Fruit fly (Drosophila melanogaster) whole organism, embryonic: ENCODE results near the gene Pex2.

Source experiments
- ATbp ChIP-seq: fragments of 200-800 bp; sonication (Bioruptor generic); optimal IDR thresholded peaks from 2 replicates; lab custom pipeline; 2017; ENCODE audit warnings: missing biosample characterization, mild to moderate bottlenecking, missing genetic modification characterization, missing genetic modification reagents
- Asciz ChIP-seq: fragments of 200-800 bp; sonication (Bioruptor generic); optimal IDR thresholded peaks from 2 replicates; lab custom pipeline; 2017; ENCODE audit warnings: missing biosample characterization, mild to moderate bottlenecking, missing genetic modification characterization, missing genetic modification reagents
- Atf3 ChIP-seq: fragments of 200-800 bp; sonication (Bioruptor generic); optimal IDR thresholded peaks from 3 replicates; lab custom pipeline; 2016; ENCODE audit warnings: missing biosample characterization, missing genetic modification characterization
- CG10209 ChIP-seq: fragments of 200-800 bp; sonication (Bioruptor generic); optimal IDR thresholded peaks from 3 replicates; lab custom pipeline; 2017; ENCODE audit warnings: missing biosample characterization, mild to moderate bottlenecking, missing genetic modification characterization, missing genetic modification reagents
- CG10431 ChIP-seq: fragments of 200-800 bp; sonication (Bioruptor generic); optimal IDR thresholded peaks from 3 replicates; lab custom pipeline; 2018; ENCODE audit warnings: missing biosample characterization, mild to moderate bottlenecking, missing genetic modification characterization
- CG13424 ChIP-seq: fragments of 200-800 bp; sonication (Bioruptor generic); optimal IDR thresholded peaks from 2 replicates; lab custom pipeline; 2019; ENCODE audit warnings: missing biosample characterization, mild to moderate bottlenecking, missing genetic modification characterization, moderate library complexity
- CG14710 ChIP-seq: fragments of 200-800 bp; sonication (Bioruptor generic); optimal IDR thresholded peaks from 3 replicates; lab custom pipeline; 2019; ENCODE audit warnings: missing biosample characterization, mild to moderate bottlenecking, missing genetic modification characterization, moderate library complexity
- CG15601 ChIP-seq: fragments of 200-800 bp; sonication (Bioruptor generic); optimal IDR thresholded peaks from 3 replicates; lab custom pipeline; 2019; ENCODE audit warnings: missing biosample characterization, mild to moderate bottlenecking, missing genetic modification characterization, moderate library complexity
- CG1603 ChIP-seq: fragments of 200-800 bp; sonication (Bioruptor generic); optimal IDR thresholded peaks from 2 replicates; lab custom pipeline; 2019; ENCODE audit warnings: missing biosample characterization, mild to moderate bottlenecking, missing genetic modification characterization, moderate library complexity
- CG17359 ChIP-seq: fragments of 200-800 bp; sonication (Bioruptor generic); optimal IDR thresholded peaks from 3 replicates; lab custom pipeline; 2018; ENCODE audit warnings: missing biosample characterization, mild to moderate bottlenecking, missing genetic modification characterization, moderate library complexity
- CG18262 ChIP-seq: fragments of 200-800 bp; optimal IDR thresholded peaks from 3 replicates; lab custom pipeline; 2019; ENCODE audit warnings: missing biosample characterization, mild to moderate bottlenecking, missing genetic modification characterization, moderate library complexity
- CG18599 ChIP-seq: fragments of 200-800 bp; sonication (Bioruptor generic); optimal IDR thresholded peaks from 3 replicates; lab custom pipeline; 2017; ENCODE audit warnings: missing biosample characterization, missing genetic modification characterization, mild to moderate bottlenecking, moderate library complexity, missing genetic modification reagents
- CG2202 ChIP-seq: fragments of 200-800 bp; sonication (Bioruptor generic); optimal IDR thresholded peaks from 2 replicates; lab custom pipeline; 2018; ENCODE audit warnings: missing biosample characterization, mild to moderate bottlenecking, missing genetic modification characterization
- CG2875 ChIP-seq: fragments of 200-800 bp; sonication (Bioruptor generic); optimal IDR thresholded peaks from 2 replicates; lab custom pipeline; 2017; ENCODE audit warnings: missing biosample characterization, mild to moderate bottlenecking, missing genetic modification characterization, missing genetic modification reagents
- CG32772 ChIP-seq: fragments of 200-800 bp; sonication (Bioruptor generic); IDR thresholded peaks from 2 replicates; pipeline ENCODE4 v1.3.6; 2022; ENCODE audit warnings: missing biosample characterization, missing genetic modification characterization
- CG3281 ChIP-seq: fragments of 200-800 bp; sonication (Bioruptor generic); optimal IDR thresholded peaks from 3 replicates; lab custom pipeline; 2017; ENCODE audit warnings: missing biosample characterization, mild to moderate bottlenecking, missing genetic modification characterization
- CG3407 ChIP-seq: fragments of 200-800 bp; sonication (Bioruptor generic); optimal IDR thresholded peaks from 2 replicates; lab custom pipeline; 2018; ENCODE audit warnings: missing biosample characterization, mild to moderate bottlenecking, missing genetic modification characterization
- CG34224 ChIP-seq: fragments of 200-800 bp; sonication (Bioruptor generic); IDR thresholded peaks from 3 replicates; pipeline ENCODE4 v1.3.6; 2022; ENCODE audit warnings: missing biosample characterization, missing genetic modification characterization; ENCODE audit not compliant: partially characterized antibody
- CG3995 ChIP-seq: fragments of 200-800 bp; sonication (Bioruptor generic); optimal IDR thresholded peaks from 3 replicates; lab custom pipeline; 2016; ENCODE audit warnings: missing biosample characterization, missing genetic modification characterization
- CG4424 ChIP-seq: fragments of 200-800 bp; sonication (Bioruptor generic); optimal IDR thresholded peaks from 3 replicates; lab custom pipeline; 2016; ENCODE audit warnings: missing biosample characterization, missing genetic modification characterization
- CG7372 ChIP-seq: fragments of 200-800 bp; sonication (Bioruptor generic); IDR thresholded peaks from 2 replicates; pipeline ENCODE4 v1.3.6; 2022; ENCODE audit warnings: missing biosample characterization, missing genetic modification characterization
- CG8388 ChIP-seq: fragments of 200-800 bp; sonication (Bioruptor generic); optimal IDR thresholded peaks from 2 replicates; lab custom pipeline; 2019; ENCODE audit warnings: missing biosample characterization, mild to moderate bottlenecking, missing genetic modification characterization, moderate library complexity
- CG8478 ChIP-seq: fragments of >200 bp; optimal IDR thresholded peaks from 2 replicates; lab custom pipeline; 2018
- CG9932 ChIP-seq: fragments of 200-800 bp; sonication (Bioruptor generic); IDR thresholded peaks from 2 replicates; pipeline ENCODE4 v1.3.6; 2022; ENCODE audit warnings: missing biosample characterization, missing genetic modification characterization
- D19A ChIP-seq: fragments of 200-800 bp; optimal IDR thresholded peaks from 3 replicates; lab custom pipeline; 2019; ENCODE audit warnings: missing biosample characterization, mild to moderate bottlenecking, missing genetic modification characterization, moderate library complexity
- Elba2 ChIP-seq: fragments of 200-800 bp; sonication (Bioruptor generic); optimal IDR thresholded peaks from 3 replicates; lab custom pipeline; 2016; ENCODE audit warnings: missing biosample characterization, missing genetic modification characterization
- HLHmδ ChIP-seq: fragments of 200-800 bp; sonication (Bioruptor generic); optimal IDR thresholded peaks from 2 replicates; lab custom pipeline; 2018; ENCODE audit warnings: missing biosample characterization, mild to moderate bottlenecking, missing genetic modification characterization, moderate library complexity
- Lhr ChIP-seq: fragments of 200-800 bp; sonication (Bioruptor generic); optimal IDR thresholded peaks from 3 replicates; lab custom pipeline; 2017; ENCODE audit warnings: mild to moderate bottlenecking, missing biosample characterization, missing genetic modification reagents, missing genetic modification characterization
- Rfx ChIP-seq: fragments of 200-800 bp; sonication (Bioruptor generic); IDR thresholded peaks from 2 replicates; pipeline ENCODE4 v1.3.6; 2022; ENCODE audit warnings: missing biosample characterization, missing genetic modification characterization
- Rx ChIP-seq: fragments of 200-800 bp; sonication (Bioruptor generic); IDR thresholded peaks from 2 replicates; pipeline ENCODE4 v1.3.6; 2022; ENCODE audit warnings: missing biosample characterization, missing genetic modification characterization
- Scr ChIP-seq: fragments of 200-800 bp; sonication (Bioruptor generic); IDR thresholded peaks from 2 replicates; pipeline ENCODE4 v1.3.6; 2022; ENCODE audit warnings: missing biosample characterization, missing genetic modification characterization; ENCODE audit not compliant: partially characterized antibody
- Spps ChIP-seq: fragments of 200-800 bp; sonication (Bioruptor generic); optimal IDR thresholded peaks from 2 replicates; lab custom pipeline; 2018; ENCODE audit warnings: missing biosample characterization, mild to moderate bottlenecking, missing genetic modification characterization
- aop ChIP-seq: fragments of 200-800 bp; sonication (Bioruptor generic); IDR thresholded peaks from 2 replicates; pipeline ENCODE4 v1.3.6; 2022; ENCODE audit warnings: missing biosample characterization, missing genetic modification characterization
- az2 ChIP-seq: fragments of 200-800 bp; sonication (Bioruptor generic); optimal IDR thresholded peaks from 3 replicates; lab custom pipeline; 2016; ENCODE audit warnings: missing biosample characterization, missing genetic modification characterization
- bsh ChIP-seq, 2 experiments: fragments of 200-800 bp; sonication (Bioruptor generic); optimal IDR thresholded peaks; 2 replicates each; lab custom pipeline; 2017 to 2018; ENCODE audit warnings: mild to moderate bottlenecking in 2 of 2, missing biosample characterization in 2 of 2, missing genetic modification characterization in 2 of 2, moderate library complexity in 1 of 2
- dmrt11E ChIP-seq: fragments of 200-800 bp; sonication (Bioruptor generic); optimal IDR thresholded peaks from 3 replicates; lab custom pipeline; 2018; ENCODE audit warnings: missing biosample characterization, mild to moderate bottlenecking, missing genetic modification characterization, moderate library complexity
- ewg ChIP-seq: fragments of 200-800 bp; sonication (Bioruptor generic); optimal IDR thresholded peaks from 3 replicates; lab custom pipeline; 2017; ENCODE audit warnings: mild to moderate bottlenecking, missing biosample characterization, missing genetic modification reagents, missing genetic modification characterization
- fd64A ChIP-seq: fragments of 200-800 bp; sonication (Bioruptor generic); optimal IDR thresholded peaks from 3 replicates; lab custom pipeline; 2018; ENCODE audit warnings: missing biosample characterization, mild to moderate bottlenecking, missing genetic modification characterization
- ftz-f1 ChIP-seq: fragments of 200-800 bp; sonication (Bioruptor generic); optimal IDR thresholded peaks from 2 replicates; lab custom pipeline; 2016; ENCODE audit warnings: missing biosample characterization, missing genetic modification characterization
- gsb-n ChIP-seq: fragments of 200-800 bp; sonication (Bioruptor generic); optimal IDR thresholded peaks from 3 replicates; lab custom pipeline; 2018; ENCODE audit warnings: missing biosample characterization, mild to moderate bottlenecking, missing genetic modification characterization
- kni ChIP-seq: fragments of 200-800 bp; sonication (Bioruptor generic); optimal IDR thresholded peaks from 3 replicates; lab custom pipeline; 2017; ENCODE audit warnings: mild to moderate bottlenecking, missing biosample characterization, missing genetic modification reagents, missing genetic modification characterization
- lola ChIP-seq, 3 experiments: fragments of >200 bp in 2 of 3; fragments of 200-800 bp in 1 of 3; sonication (Bioruptor generic) in 1 of 3; optimal IDR thresholded peaks; 2 replicates each; lab custom pipeline; 2017 to 2019; ENCODE audit warnings: missing biosample characterization in 3 of 3, missing genetic modification characterization in 3 of 3, mild to moderate bottlenecking in 1 of 3, moderate library complexity in 1 of 3
- peb ChIP-seq: fragments of 200-800 bp; sonication (Bioruptor generic); IDR thresholded peaks from 2 replicates; pipeline ENCODE4 v1.3.6; 2022; ENCODE audit warnings: missing biosample characterization, missing genetic modification characterization
- prd ChIP-seq, 3 experiments: fragments of >200 bp in 2 of 3; fragments of 200-800 bp in 1 of 3; sonication (Bioruptor generic) in 1 of 3; optimal IDR thresholded peaks in 2 of 3; IDR thresholded peaks in 1 of 3; 2 replicates in 2 of 3; 3 replicates in 1 of 3; pipeline versions ENCODE4 v1.3.6 to Lab custom; 2017 to 2022; ENCODE audit warnings: missing biosample characterization in 1 of 3, missing genetic modification characterization in 1 of 3
- sd ChIP-seq: fragments of 200-800 bp; sonication (Bioruptor generic); optimal IDR thresholded peaks from 3 replicates; lab custom pipeline; 2018; ENCODE audit warnings: missing biosample characterization, mild to moderate bottlenecking, missing genetic modification characterization, moderate library complexity
- slbo ChIP-seq: fragments of 200-800 bp; sonication (Bioruptor generic); IDR thresholded peaks from 2 replicates; pipeline ENCODE4 v1.3.6; 2022; ENCODE audit warnings: missing biosample characterization, missing genetic modification characterization
- unpg ChIP-seq: fragments of 200-800 bp; sonication (Bioruptor generic); optimal IDR thresholded peaks from 3 replicates; lab custom pipeline; 2018; ENCODE audit warnings: missing biosample characterization, mild to moderate bottlenecking, missing genetic modification characterization, moderate library complexity
- vnd ChIP-seq: fragments of 200-800 bp; sonication (Bioruptor generic); IDR thresholded peaks from 3 replicates; pipeline ENCODE4 v1.3.6; 2022; ENCODE audit warnings: missing biosample characterization, missing genetic modification characterization; ENCODE audit not compliant: partially characterized antibody
- zfh1 ChIP-seq: fragments of 200-800 bp; sonication (Bioruptor generic); IDR thresholded peaks from 3 replicates; pipeline ENCODE4 v1.3.6; 2022; ENCODE audit warnings: missing biosample characterization, missing genetic modification characterization

Pex2 gene

dm6 chr3L:8379161-8379560, 40.3 kb downstream of the Pex2 start (continued):
- TF ChIP-seq CG2202 (tag; lab: Kevin White, UChicago) (peak; percentile 49), zfh1 (0 out of 3 replicates have a peak, but pooled peaks have one; percentile 24), CG34224 (GFP tag; lab: Robert Waterston, UW) (no peak), CG14710 (tag; lab: Kevin White, UChicago) (peak; percentile 46), ATbp (GFP tag; lab: Kevin White, UChicago) (peak; percentile 57), CG8388 (peak; percentile 26), fd64A (GFP tag; lab: Kevin White, UChicago) (peak; percentile 55), CG8478 (lab: Kevin White, UChicago) (no peak), kni (peak; percentile 48), CG2875 (GFP tag; lab: Kevin White, UChicago) (peak; percentile 39), Elba2 (GFP tag; lab: Kevin White, UChicago) (no peak), CG3407 (peak; percentile 46), Asciz (peak; percentile 7), gsb-n (tag; lab: Kevin White, UChicago) (peak; percentile 59), ewg (GFP tag; lab: Kevin White, UChicago) (no peak), CG18262 (tag; lab: Kevin White, UChicago) (peak; percentile 7), D19A (no peak), sd (tag; lab: Kevin White, UChicago) (no peak), peb (GFP tag; lab: Robert Waterston, UW) (no peak), CG10209 (GFP tag; lab: Kevin White, UChicago) (no peak), bsh (GFP tag; optimal IDR thresholded peaks at IDR 0.05; lab: Kevin White, UChicago) (peak in 1 of 2 experiments; percentile 62), slbo (peak; percentile 27; the same call in 1 of the 2 replicates), Rx (GFP tag; lab: Robert Waterston, UW) (no peak), CG17359 (tag; lab: Kevin White, UChicago) (peak; percentile 4), CG9932 (GFP tag; lab: Robert Waterston, UW) (no peak), prd (optimal IDR thresholded peaks at IDR 0.05; lab: Kevin White, UChicago) (no peak), prd (GFP tag; IDR thresholded peaks at IDR 0.05; lab: Robert Waterston, UW) (no peak), CG3281 (GFP tag; lab: Kevin White, UChicago) (no peak), CG1603 (tag; lab: Kevin White, UChicago) (peak; percentile 63), Spps (tag; lab: Kevin White, UChicago) (peak; percentile 1), CG15601 (tag; lab: Kevin White, UChicago) (peak; percentile 34), dmrt11E (tag; lab: Kevin White, UChicago) (peak; percentile 38), Lhr (GFP tag; lab: Kevin White, UChicago) (peak; percentile 6), CG32772 (no peak), aop (GFP tag; lab: Robert Waterston, UW) (no peak), vnd (GFP tag; lab: Robert Waterston, UW) (no peak), CG13424 (tag; lab: Kevin White, UChicago) (no peak), Scr (GFP tag; lab: Robert Waterston, UW) (no peak), HLHmδ (peak; percentile 55), CG3995 (GFP tag; lab: Kevin White, UChicago) (no peak), Atf3 (GFP tag; lab: Kevin White, UChicago) (no peak), az2 (no peak), Rfx (GFP tag; lab: Robert Waterston, UW) (no peak), CG4424 (GFP tag; lab: Kevin White, UChicago) (no peak), CG18599 (GFP tag; lab: Kevin White, UChicago) (no peak), CG7372 (no peak), ftz-f1 (GFP tag; lab: Kevin White, UChicago) (no peak), CG10431 (GFP tag; lab: Kevin White, UChicago) (peak; percentile 9), lola (GFP tag; optimal IDR thresholded peaks at IDR 0.05; lab: Kevin White, UChicago) (peak in 1 of 3 experiments; percentile 9), unpg (peak; percentile 15)
